Worm (Caenorhabditis elegans) whole organism, L2 larva: ENCODE measurements around the gene ugt-3.

Source experiments
- R02D3.7 ChIP-seq: fragments of 150-350 bp; optimal IDR thresholded peaks from 2 replicates; lab custom pipeline; 2014; ENCODE audit warnings: missing biosample characterization, missing genetic modification characterization
- Y55F3AM.14 ChIP-seq: fragments of 200-800 bp; sonication (Bioruptor generic); optimal IDR thresholded peaks from 2 replicates; lab custom pipeline; 2018; ENCODE audit warnings: mild to moderate bottlenecking, missing genetic modification characterization, missing compliant biosample characterization
- ZK546.5 ChIP-seq: sonication (generic microtip); optimal IDR thresholded peaks from 2 replicates; lab custom pipeline; 2017; ENCODE audit warnings: missing biosample characterization, missing genetic modification characterization
- alr-1 ChIP-seq: fragments of 150-350 bp; optimal IDR thresholded peaks from 2 replicates; lab custom pipeline; 2014; ENCODE audit warnings: missing biosample characterization, missing genetic modification characterization
- aly-2 ChIP-seq: fragments of 150-350 bp; optimal IDR thresholded peaks from 2 replicates; lab custom pipeline; 2014; ENCODE audit warnings: missing biosample characterization, missing genetic modification characterization
- ama-1 ChIP-seq: fragments of 150-350 bp; optimal IDR thresholded peaks from 2 replicates; lab custom pipeline; 2018; ENCODE audit warnings: inconsistent platforms
- crh-2 ChIP-seq: sonication (generic microtip); optimal IDR thresholded peaks from 2 replicates; lab custom pipeline; 2017; ENCODE audit warnings: missing biosample characterization, missing genetic modification characterization
- dmd-4 ChIP-seq: sonication (generic microtip); optimal IDR thresholded peaks from 2 replicates; lab custom pipeline; 2017; ENCODE audit warnings: missing biosample characterization, missing genetic modification characterization
- elt-1 ChIP-seq: fragments of 150-350 bp; optimal IDR thresholded peaks from 2 replicates; lab custom pipeline; 2014; ENCODE audit warnings: missing biosample characterization, missing genetic modification characterization
- fos-1 ChIP-seq: fragments of 150-350 bp; optimal IDR thresholded peaks from 2 replicates; lab custom pipeline; 2014; ENCODE audit warnings: missing biosample characterization, missing genetic modification characterization
- gmeb-1 ChIP-seq: fragments of 150-350 bp; optimal IDR thresholded peaks from 2 replicates; lab custom pipeline; 2014; ENCODE audit warnings: missing biosample characterization, missing genetic modification characterization
- lin-11 ChIP-seq: fragments of 150-350 bp; sonication (generic microtip); optimal IDR thresholded peaks from 2 replicates; lab custom pipeline; 2014; ENCODE audit warnings: missing biosample characterization, missing genetic modification characterization, inconsistent platforms, mixed read lengths
- lin-13 ChIP-seq: fragments of 150-350 bp; optimal IDR thresholded peaks from 2 replicates; lab custom pipeline; 2014; ENCODE audit warnings: missing biosample characterization, missing genetic modification reagents, missing genetic modification characterization
- lin-39 ChIP-seq: fragments of 150-350 bp; optimal IDR thresholded peaks from 2 replicates; lab custom pipeline; 2014; ENCODE audit warnings: missing biosample characterization, missing genetic modification reagents, missing genetic modification characterization
- lsy-2 ChIP-seq, 2 experiments: fragments of 150-350 bp in 1 of 2; sonication (generic microtip) in 1 of 2; optimal IDR thresholded peaks; 2 replicates each; lab custom pipeline; 2014 to 2017; ENCODE audit warnings: missing biosample characterization in 2 of 2, missing genetic modification characterization in 2 of 2
- mbf-1 ChIP-seq: sonication (generic microtip); optimal IDR thresholded peaks from 2 replicates; lab custom pipeline; 2017; ENCODE audit warnings: missing biosample characterization, missing genetic modification characterization
- mdl-1 ChIP-seq, 2 experiments: fragments of 150-350 bp in 1 of 2; sonication (generic microtip) in 1 of 2; optimal IDR thresholded peaks; 2 replicates each; lab custom pipeline; 2017; ENCODE audit warnings: missing biosample characterization in 2 of 2, missing genetic modification characterization in 2 of 2
- nhr-10 ChIP-seq: sonication (generic microtip); optimal IDR thresholded peaks from 2 replicates; lab custom pipeline; 2017; ENCODE audit warnings: missing biosample characterization, missing genetic modification characterization
- nhr-11 ChIP-seq: fragments of 150-350 bp; optimal IDR thresholded peaks from 2 replicates; lab custom pipeline; 2014; ENCODE audit warnings: missing biosample characterization, missing genetic modification characterization
- nhr-12 ChIP-seq: fragments of 150-350 bp; optimal IDR thresholded peaks from 2 replicates; lab custom pipeline; 2014; ENCODE audit warnings: missing biosample characterization, missing genetic modification characterization
- nhr-129 ChIP-seq: fragments of 150-350 bp; optimal IDR thresholded peaks from 2 replicates; lab custom pipeline; 2014; ENCODE audit warnings: missing biosample characterization, missing genetic modification characterization
- nhr-21 ChIP-seq: fragments of 150-350 bp; optimal IDR thresholded peaks from 2 replicates; lab custom pipeline; 2014; ENCODE audit warnings: missing biosample characterization, missing genetic modification characterization
- nhr-25 ChIP-seq: fragments of 150-350 bp; sonication (generic microtip); optimal IDR thresholded peaks from 3 replicates; lab custom pipeline; 2014; ENCODE audit warnings: missing biosample characterization, missing genetic modification characterization
- nhr-6 ChIP-seq: fragments of 150-350 bp; optimal IDR thresholded peaks from 2 replicates; lab custom pipeline; 2014; ENCODE audit warnings: missing biosample characterization, missing genetic modification characterization
- peb-1 ChIP-seq: fragments of 150-350 bp; optimal IDR thresholded peaks from 2 replicates; lab custom pipeline; 2014; ENCODE audit warnings: missing biosample characterization, missing genetic modification characterization
- skn-1 ChIP-seq: sonication (generic microtip); optimal IDR thresholded peaks from 2 replicates; lab custom pipeline; 2017; ENCODE audit warnings: missing biosample characterization, missing genetic modification characterization
- sma-3 ChIP-seq: sonication (generic microtip); optimal IDR thresholded peaks from 2 replicates; lab custom pipeline; 2016; ENCODE audit warnings: missing genetic modification reagents, missing genetic modification characterization, missing compliant biosample characterization
- sma-9 ChIP-seq, 2 experiments: fragments of 150-350 bp in 1 of 2; sonication (generic microtip) in 1 of 2; optimal IDR thresholded peaks; 2 replicates each; lab custom pipeline; 2014 to 2016; ENCODE audit warnings: missing genetic modification characterization in 2 of 2, mild to moderate bottlenecking in 1 of 2, missing biosample characterization in 1 of 2, missing compliant biosample characterization in 1 of 2, missing genetic modification reagents in 1 of 2, moderate library complexity in 1 of 2
- snpc-4 ChIP-seq: fragments of 150-350 bp; optimal IDR thresholded peaks from 2 replicates; lab custom pipeline; 2014; ENCODE audit warnings: missing biosample characterization, missing genetic modification characterization
- unc-62 ChIP-seq: fragments of 150-350 bp; optimal IDR thresholded peaks from 2 replicates; lab custom pipeline; 2014; ENCODE audit warnings: missing biosample characterization, missing genetic modification reagents, missing genetic modification characterization
- zag-1 ChIP-seq: fragments of 150-350 bp; optimal IDR thresholded peaks from 2 replicates; lab custom pipeline; 2014; ENCODE audit warnings: missing biosample characterization, missing genetic modification characterization
- ztf-4 ChIP-seq: fragments of 150-350 bp; optimal IDR thresholded peaks from 2 replicates; lab custom pipeline; 2014; ENCODE audit warnings: missing biosample characterization, missing genetic modification characterization

Gene ugt-3

DNA sequence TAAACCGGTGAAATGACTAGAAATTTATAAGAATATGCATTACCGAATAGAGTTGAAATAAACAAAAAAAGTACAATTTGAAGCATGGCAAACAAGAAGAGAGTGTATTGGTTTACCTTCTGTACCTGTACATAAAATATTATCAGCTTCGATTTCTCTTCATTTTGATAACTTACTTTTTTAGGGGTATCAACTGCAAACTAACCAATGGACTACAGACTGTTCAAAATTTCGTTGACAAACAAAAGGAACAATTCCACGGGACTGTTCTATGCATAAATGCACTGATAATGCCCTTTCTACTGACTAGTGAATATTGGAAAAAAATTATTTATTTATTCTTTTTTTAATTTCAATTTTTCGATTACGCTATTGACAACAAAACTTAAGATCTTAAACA, 2.1 kb downstream of the ugt-3 start, which contains the start of gene ugt-6:
ugt-6 (minus strand) TSS at position 233 of the 400 bp plus-strand sequence.
- TF ChIP-seq lin-39: no peak
- TF ChIP-seq aly-2: no peak
- no peak for TF ChIP-seq Y55F3AM.14
- no peak for TF ChIP-seq elt-1
- TF ChIP-seq ama-1 (lab: Kevin White, UChicago): no peak
- TF ChIP-seq skn-1: no peak
- TF ChIP-seq ztf-4 (tag; lab: Kevin White, UChicago): no peak
- no peak for TF ChIP-seq lin-11 (tag; lab: Kevin White, UChicago)

DNA sequence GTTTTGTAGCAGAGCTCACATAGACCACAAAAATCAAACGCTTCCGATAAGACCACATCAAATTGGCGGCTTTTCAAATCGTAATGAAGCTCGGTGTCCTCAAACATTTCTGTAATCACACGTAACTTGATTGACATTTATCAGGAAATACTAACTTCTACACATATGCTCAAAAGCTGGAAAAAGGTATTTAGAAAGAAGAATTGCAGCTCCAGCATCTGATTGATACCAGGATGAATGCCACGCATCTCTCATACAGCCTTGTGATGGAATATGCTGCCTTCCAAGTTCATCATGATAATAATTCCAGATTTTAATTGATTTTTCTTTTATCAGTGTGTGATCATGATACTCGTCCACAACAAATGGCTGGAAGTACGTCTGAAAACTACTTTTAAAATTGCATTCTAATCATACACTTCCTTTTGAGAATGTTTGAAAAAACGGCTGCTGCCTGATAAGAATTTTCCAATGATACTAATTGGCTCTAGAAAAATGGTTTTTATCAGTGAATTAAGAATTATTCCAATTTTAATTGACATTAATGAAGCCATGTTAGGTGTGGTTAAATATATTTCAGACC, 3.1 kb downstream of the ugt-3 start:
- TF ChIP-seq nhr-11 (tag; lab: Kevin White, UChicago): no peak
- TF ChIP-seq Y55F3AM.14: no peak
- no peak for TF ChIP-seq nhr-25 (tag; lab: Kevin White, UChicago)
- no peak for TF ChIP-seq nhr-6 (tag; lab: Kevin White, UChicago)
- no peak for TF ChIP-seq lin-13 (GFP tag; lab: Kevin White, UChicago)
- no peak for TF ChIP-seq ZK546.5
- no peak for TF ChIP-seq sma-3 (GFP tag; lab: Kevin White, UChicago)
- TF ChIP-seq alr-1 (tag; lab: Kevin White, UChicago): no peak
- no peak for TF ChIP-seq unc-62 (GFP tag; lab: Kevin White, UChicago)
- TF ChIP-seq lsy-2 (tag; optimal IDR thresholded peaks at IDR 0.05; lab: Kevin White, UChicago): no peak
- no peak for TF ChIP-seq zag-1 (tag; lab: Kevin White, UChicago)
- no peak for TF ChIP-seq crh-2 (tag; lab: Kevin White, UChicago)
- TF ChIP-seq ama-1 (lab: Kevin White, UChicago): no peak
- no peak for TF ChIP-seq snpc-4 (tag; lab: Kevin White, UChicago)

DNA sequence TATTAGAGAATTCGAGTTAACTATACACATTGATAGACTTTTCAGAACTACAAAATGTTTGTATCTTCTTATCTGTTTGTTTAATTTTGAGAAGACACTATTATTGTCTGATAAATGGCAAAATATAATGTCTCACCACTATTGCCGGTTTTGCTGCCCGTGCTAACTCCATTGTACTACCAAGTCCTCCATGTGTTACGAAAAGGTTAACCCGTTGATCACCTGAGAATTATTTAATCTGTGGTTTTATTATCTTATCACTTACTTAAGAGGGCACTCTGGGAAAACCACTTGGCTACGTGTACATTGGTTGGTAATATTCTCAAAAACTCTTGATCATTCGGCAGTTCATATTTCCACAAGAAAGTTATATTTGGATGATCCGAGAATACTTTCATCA, 4.1 kb downstream of the ugt-3 start:
- TF ChIP-seq dmd-4 (tag; lab: Kevin White, UChicago) (no peak), peb-1 (tag; lab: Kevin White, UChicago) (no peak), nhr-21 (no peak), nhr-10 (tag; lab: Kevin White, UChicago) (no peak), lin-13 (GFP tag; lab: Kevin White, UChicago) (no peak), unc-62 (GFP tag; lab: Kevin White, UChicago) (no peak)

DNA sequence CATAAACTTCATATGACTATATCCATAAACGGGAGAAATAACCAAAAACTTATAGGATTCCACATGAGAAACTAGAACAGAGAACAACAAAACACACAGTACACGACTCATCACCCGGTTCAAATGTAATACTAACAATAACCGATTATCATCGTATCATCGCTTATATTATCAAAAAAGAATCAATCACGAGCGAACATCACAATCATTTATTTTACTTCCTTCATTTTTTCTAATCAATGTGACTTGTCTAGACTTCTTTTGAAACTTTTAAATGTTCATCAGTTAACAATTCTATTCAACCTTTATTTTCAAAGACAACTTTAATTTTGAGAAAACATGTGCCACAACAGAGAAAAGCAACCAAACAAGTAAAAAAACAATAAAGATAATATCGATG, 4.9 kb downstream of the ugt-3 start, which contains the start of gene ugt-4:
ugt-4 (minus strand) TSS at position 141 of the 400 bp plus-strand sequence.
- TF ChIP-seq crh-2 (tag; lab: Kevin White, UChicago) (no peak), fos-1 (tag; lab: Kevin White, UChicago) (peak; percentile 12), sma-9 (GFP tag; optimal IDR thresholded peaks at IDR 0.05; lab: Kevin White, UChicago) (peak; percentile 3), sma-9 (tag; optimal IDR thresholded peaks at IDR 0.05; lab: Kevin White, UChicago) (no peak)
- TF ChIP-seq, all 48 proteins: peak for 2

DNA sequence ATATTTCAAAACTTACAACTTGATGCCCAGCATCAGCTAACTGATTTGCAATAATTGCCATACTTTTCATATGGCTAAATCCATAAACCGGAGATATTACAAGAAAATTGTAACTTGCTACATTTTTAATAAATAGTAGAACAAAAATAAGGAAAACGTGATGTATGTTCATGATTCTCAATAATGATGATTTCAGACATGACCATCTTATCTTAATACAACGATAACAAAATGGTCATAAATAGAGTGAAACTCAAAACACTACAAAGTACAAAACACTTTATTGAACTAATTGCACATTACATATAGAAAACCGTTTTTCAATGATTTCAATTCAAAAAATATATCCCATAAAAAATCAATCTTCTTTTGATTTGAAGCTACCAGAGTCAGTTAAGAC, 7.3 kb downstream of the ugt-3 start, which contains the start of gene ugt-5:
ugt-5 (minus strand) TSS at position 214 of the 400 bp plus-strand sequence.
- TF ChIP-seq unc-62 (GFP tag; lab: Kevin White, UChicago) (no peak), mbf-1 (tag; lab: Kevin White, UChicago) (no peak), fos-1 (tag; lab: Kevin White, UChicago) (peak; percentile 8), skn-1 (peak; percentile 78)

DNA sequence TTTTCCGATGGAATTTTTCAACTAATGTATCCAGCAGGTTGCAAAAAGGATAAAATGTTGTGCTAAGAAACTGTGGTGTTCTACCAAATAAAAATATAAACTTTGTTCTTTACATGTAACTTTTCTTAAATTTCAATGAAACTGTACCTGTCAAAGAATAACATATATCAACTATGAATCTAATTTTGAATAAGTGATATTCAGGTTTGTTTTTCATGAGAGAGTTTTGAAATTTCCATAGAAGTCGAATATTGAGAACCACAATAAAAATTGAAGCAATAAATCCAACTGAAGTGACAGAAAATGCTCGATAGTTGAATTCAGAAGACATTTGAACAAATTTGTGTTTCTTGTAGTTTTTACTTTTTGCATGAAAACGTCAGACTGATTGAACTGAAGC, 9.9 kb downstream of the ugt-3 start, which contains the start of gene srbc-43:
srbc-43 (minus strand) TSS at position 331 of the 400 bp plus-strand sequence.
- TF ChIP-seq nhr-21 (no peak), zag-1 (tag; lab: Kevin White, UChicago) (no peak), crh-2 (tag; lab: Kevin White, UChicago) (no peak), skn-1 (no peak), fos-1 (tag; lab: Kevin White, UChicago) (no peak), sma-3 (GFP tag; lab: Kevin White, UChicago) (no peak), nhr-129 (tag; lab: Kevin White, UChicago) (no peak), nhr-6 (tag; lab: Kevin White, UChicago) (no peak), mdl-1 (tag; optimal IDR thresholded peaks at IDR 0.05; lab: Kevin White, UChicago) (no peak), R02D3.7 (tag; lab: Kevin White, UChicago) (no peak), gmeb-1 (tag; lab: Kevin White, UChicago) (no peak), nhr-12 (no peak)
- TF ChIP-seq, all 48 proteins: peak for 0
